Worm (Caenorhabditis elegans): ENCODE measurements around the gene ifa-3.
"Not testable (repeated sequence)": the region's sequence is repeated elsewhere in the genome, so short reads cannot be mapped to it uniquely, and the experiment has no call there.

DNA sequence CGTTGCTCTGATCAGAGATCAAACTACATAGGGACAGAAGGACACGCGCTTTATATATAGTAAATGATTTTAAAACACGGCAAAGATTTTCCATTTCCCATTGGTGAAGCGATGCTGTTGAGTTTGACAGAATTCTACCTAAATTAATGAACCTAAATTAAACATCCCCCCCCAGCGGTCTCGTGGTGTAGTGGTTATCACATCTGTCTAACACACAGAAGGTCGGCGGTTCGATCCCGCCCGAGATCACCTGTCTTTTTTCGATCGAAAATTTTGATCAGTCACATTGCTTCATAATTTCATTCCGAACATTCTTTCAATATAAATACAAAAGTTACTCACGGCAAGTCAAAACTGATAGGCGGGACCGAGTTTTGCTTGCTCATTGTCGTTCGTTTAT, 29.3 kb upstream of the ifa-3 start:
- TF ChIP-seq F37B4.10 (GFP tag; IDR thresholded peaks at IDR 0.05); zim-3 (tag; optimal IDR thresholded peaks at IDR 0.05); ama-1 (optimal IDR thresholded peaks at IDR 0.05); ama-1 (GFP tag; optimal IDR thresholded peaks at IDR 0.05); pha-4 (tag; optimal IDR thresholded peaks at IDR 0.05); snpc-1.1 (tag; optimal IDR thresholded peaks at IDR 0.05; ENCODE audit: insufficient read depth); ztf-6 (GFP tag; IDR thresholded peaks at IDR 0.05); ceh-91 (GFP tag; IDR thresholded peaks at IDR 0.05); aptf-3 (GFP tag; IDR thresholded peaks at IDR 0.05): not testable (repeated sequence)
- TF ChIP-seq die-1 (tag; optimal IDR thresholded peaks at IDR 0.05) = peak; percentile 52

Measured in whole organism, young adult.